Fruit fly (Drosophila melanogaster) whole organism, adult: Measurements from ENCODE around the gene Taf8.

ENCODE experiments used
- CG11617 ChIP-seq: fragments of 200-800 bp; sonication (Bioruptor generic); optimal IDR thresholded peaks from 2 replicates; lab custom pipeline; 2017; ENCODE audit warnings: mild to moderate bottlenecking, missing biosample characterization, missing genetic modification reagents, missing genetic modification characterization
- CG12768 ChIP-seq: fragments of 200-800 bp; sonication (Bioruptor generic); optimal IDR thresholded peaks from 2 replicates; lab custom pipeline; 2017; ENCODE audit warnings: missing biosample characterization, missing genetic modification characterization, mild to moderate bottlenecking, moderate library complexity, missing genetic modification reagents
- CG14711 ChIP-seq: fragments of 200-800 bp; sonication (Bioruptor generic); optimal IDR thresholded peaks from 2 replicates; lab custom pipeline; 2018; ENCODE audit warnings: missing biosample characterization, mild to moderate bottlenecking, missing genetic modification characterization, moderate library complexity
- CG1620 ChIP-seq: fragments of 200-800 bp; sonication (Bioruptor generic); optimal IDR thresholded peaks from 2 replicates; lab custom pipeline; 2016; ENCODE audit warnings: missing biosample characterization, missing genetic modification characterization
- CG33017 ChIP-seq: fragments of 200-800 bp; sonication (Bioruptor generic); optimal IDR thresholded peaks from 2 replicates; lab custom pipeline; 2018; ENCODE audit warnings: missing biosample characterization, mild to moderate bottlenecking, missing genetic modification characterization, moderate library complexity
- CG5204 ChIP-seq: fragments of 200-800 bp; sonication (Bioruptor generic); optimal IDR thresholded peaks from 2 replicates; lab custom pipeline; 2016; ENCODE audit warnings: missing biosample characterization, missing genetic modification characterization
- CG7045 ChIP-seq: fragments of 200-800 bp; sonication (Bioruptor generic); optimal IDR thresholded peaks from 2 replicates; lab custom pipeline; 2017; ENCODE audit warnings: missing biosample characterization, mild to moderate bottlenecking, missing genetic modification characterization
- CG7101 ChIP-seq: fragments of 200-800 bp; sonication (Bioruptor generic); optimal IDR thresholded peaks from 2 replicates; lab custom pipeline; 2018; ENCODE audit warnings: missing biosample characterization, mild to moderate bottlenecking, missing genetic modification characterization, moderate library complexity
- Clk ChIP-seq: fragments of 200-800 bp; sonication (Bioruptor generic); optimal IDR thresholded peaks from 2 replicates; lab custom pipeline; 2017; ENCODE audit warnings: missing biosample characterization, missing genetic modification characterization
- Crg-1 ChIP-seq: fragments of 200-800 bp; sonication (Bioruptor generic); optimal IDR thresholded peaks from 2 replicates; lab custom pipeline; 2016; ENCODE audit warnings: missing biosample characterization, missing genetic modification characterization
- Hr96 ChIP-seq: fragments of 200-800 bp; sonication (Bioruptor generic); optimal IDR thresholded peaks from 2 replicates; lab custom pipeline; 2016; ENCODE audit warnings: missing biosample characterization, missing genetic modification characterization
- Mnt ChIP-seq: fragments of 200-800 bp; sonication (Bioruptor generic); optimal IDR thresholded peaks from 2 replicates; lab custom pipeline; 2016; ENCODE audit warnings: missing biosample characterization, mild to moderate bottlenecking, missing genetic modification characterization
- bab1 ChIP-seq: fragments of 200-800 bp; sonication (Bioruptor generic); optimal IDR thresholded peaks from 3 replicates; lab custom pipeline; 2019; ENCODE audit warnings: missing biosample characterization, mild to moderate bottlenecking, missing genetic modification characterization, moderate library complexity
- cic ChIP-seq: fragments of 200-800 bp; sonication (Bioruptor generic); optimal IDR thresholded peaks from 2 replicates; lab custom pipeline; 2017; ENCODE audit warnings: missing biosample characterization, mild to moderate bottlenecking, missing genetic modification characterization, moderate library complexity
- cnc ChIP-seq, 2 experiments: fragments of >200 bp; optimal IDR thresholded peaks; 2 replicates each; lab custom pipeline; 2017
- kay ChIP-seq: fragments of 200-800 bp; sonication (Bioruptor generic); peaks from one replicate; lab custom pipeline; 2016; ENCODE audit warnings: missing biosample characterization, missing genetic modification characterization, borderline replicate concordance
- ovo ChIP-seq: fragments of 200-800 bp; sonication (Bioruptor generic); optimal IDR thresholded peaks from 2 replicates; lab custom pipeline; 2016; ENCODE audit warnings: missing biosample characterization, missing genetic modification characterization
- pad ChIP-seq: fragments of 200-800 bp; sonication (Bioruptor generic); optimal IDR thresholded peaks from 3 replicates; lab custom pipeline; 2017; ENCODE audit warnings: missing biosample characterization, missing genetic modification characterization, mild to moderate bottlenecking, moderate library complexity, missing genetic modification reagents
- tj ChIP-seq: fragments of 200-800 bp; sonication (Bioruptor generic); optimal IDR thresholded peaks from 3 replicates; lab custom pipeline; 2017; ENCODE audit warnings: missing biosample characterization, mild to moderate bottlenecking, missing genetic modification characterization, moderate library complexity
- toe ChIP-seq: fragments of 200-800 bp; sonication (Bioruptor generic); optimal IDR thresholded peaks from 2 replicates; lab custom pipeline; 2016; ENCODE audit warnings: missing biosample characterization, missing genetic modification characterization

Taf8 gene

dm6 chrX:18091159-18091676, 10.6 kb upstream of the Taf8 start, which contains the start of gene scu:
Gene scu (plus strand): TSS chrX:18091259.
- TF ChIP-seq Mnt (GFP tag; lab: Kevin White, UChicago) (peak; percentile 80), Hr96 (peak; percentile 75), CG1620 (GFP tag; lab: Kevin White, UChicago) (peak; percentile 24), Crg-1 (GFP tag; lab: Kevin White, UChicago) (no peak), Clk (GFP tag; lab: Kevin White, UChicago) (no peak), cnc (optimal IDR thresholded peaks at IDR 0.05; lab: Kevin White, UChicago) (no peak), CG7101 (tag; lab: Kevin White, UChicago) (peak; percentile 43), toe (GFP tag; lab: Kevin White, UChicago) (peak; percentile 39), CG5204 (no peak), cic (GFP tag; lab: Kevin White, UChicago) (peak; percentile 18), CG11617 (GFP tag; lab: Kevin White, UChicago) (peak; percentile 52), CG7045 (GFP tag; lab: Kevin White, UChicago) (no peak), kay (peak; percentile 83), CG33017 (tag; lab: Kevin White, UChicago) (peak; percentile 14), tj (GFP tag; lab: Kevin White, UChicago) (peak; percentile 56), bab1 (GFP tag; lab: Kevin White, UChicago) (peak; percentile 63), pad (GFP tag; lab: Kevin White, UChicago) (peak; percentile 25), CG12768 (GFP tag; lab: Kevin White, UChicago) (peak; percentile 89), CG14711 (no peak), ovo (peak; percentile 36)

- TF ChIP-seq Hr96 (no peak), kay (no peak), Crg-1 (GFP tag; lab: Kevin White, UChicago) (no peak)
These were observed 9.6 kb upstream of the Taf8 start for dm6 chrX:18092126-18092525.

dm6 chrX:18092810-18093222, 9.0 kb upstream of the Taf8 start, which contains the start of gene RhoGAP16F:
Gene RhoGAP16F (plus strand): TSS chrX:18093145.
- TF ChIP-seq pad (GFP tag; lab: Kevin White, UChicago) (peak; percentile 79), CG12768 (GFP tag; lab: Kevin White, UChicago) (peak; percentile 77), CG14711 (peak; percentile 81), Mnt (GFP tag; lab: Kevin White, UChicago) (peak; percentile 86), kay (peak; percentile 77), Crg-1 (GFP tag; lab: Kevin White, UChicago) (peak; percentile 83), CG7101 (tag; lab: Kevin White, UChicago) (peak; percentile 90), Clk (GFP tag; lab: Kevin White, UChicago) (no peak), CG33017 (tag; lab: Kevin White, UChicago) (peak; percentile 73), CG1620 (GFP tag; lab: Kevin White, UChicago) (peak; percentile 93), Hr96 (peak; percentile 86), bab1 (GFP tag; lab: Kevin White, UChicago) (peak; percentile 93), CG11617 (GFP tag; lab: Kevin White, UChicago) (peak; percentile 89), toe (GFP tag; lab: Kevin White, UChicago) (peak; percentile 64), cnc (optimal IDR thresholded peaks at IDR 0.05; lab: Kevin White, UChicago) (no peak), CG5204 (peak; percentile 75), ovo (peak; percentile 78), CG7045 (GFP tag; lab: Kevin White, UChicago) (peak; percentile 60), tj (GFP tag; lab: Kevin White, UChicago) (peak; percentile 68), cic (GFP tag; lab: Kevin White, UChicago) (peak; percentile 51)

dm6 chrX:18094130-18094529, 7.6 kb upstream of the Taf8 start:
- TF ChIP-seq CG1620 (GFP tag; lab: Kevin White, UChicago) (no peak), ovo (no peak), kay (no peak), CG11617 (GFP tag; lab: Kevin White, UChicago) (no peak), pad (GFP tag; lab: Kevin White, UChicago) (no peak), CG7045 (GFP tag; lab: Kevin White, UChicago) (no peak), cnc (optimal IDR thresholded peaks at IDR 0.05; lab: Kevin White, UChicago) (no peak), tj (GFP tag; lab: Kevin White, UChicago) (no peak), CG7101 (tag; lab: Kevin White, UChicago) (no peak), CG5204 (no peak), Crg-1 (GFP tag; lab: Kevin White, UChicago) (no peak), Clk (GFP tag; lab: Kevin White, UChicago) (no peak), Hr96 (no peak), Mnt (GFP tag; lab: Kevin White, UChicago) (no peak), CG12768 (GFP tag; lab: Kevin White, UChicago) (no peak), CG14711 (no peak), bab1 (GFP tag; lab: Kevin White, UChicago) (no peak), cic (GFP tag; lab: Kevin White, UChicago) (no peak)

- peak; percentile 39 for TF ChIP-seq Clk (GFP tag; lab: Kevin White, UChicago)
- TF ChIP-seq CG33017 (tag; lab: Kevin White, UChicago), result peak; percentile 82
- peak; percentile 47 for TF ChIP-seq Mnt (GFP tag; lab: Kevin White, UChicago)
- TF ChIP-seq kay, result no peak
- peak; percentile 75 for TF ChIP-seq CG14711
- TF ChIP-seq Crg-1 (GFP tag; lab: Kevin White, UChicago), result peak; percentile 16
- TF ChIP-seq CG12768 (GFP tag; lab: Kevin White, UChicago), result peak; percentile 80
- peak; percentile 61 for TF ChIP-seq pad (GFP tag; lab: Kevin White, UChicago)
- TF ChIP-seq cic (GFP tag; lab: Kevin White, UChicago), result peak; percentile 18
- TF ChIP-seq cnc (optimal IDR thresholded peaks at IDR 0.05; lab: Kevin White, UChicago), result no peak
- TF ChIP-seq CG5204, result no peak
- TF ChIP-seq Hr96, result peak; percentile 3
- TF ChIP-seq CG1620 (GFP tag; lab: Kevin White, UChicago), result no peak
- no peak for TF ChIP-seq toe (GFP tag; lab: Kevin White, UChicago)
- peak; percentile 71 for TF ChIP-seq CG7045 (GFP tag; lab: Kevin White, UChicago)
- TF ChIP-seq ovo, result no peak
- no peak for TF ChIP-seq bab1 (GFP tag; lab: Kevin White, UChicago)
- TF ChIP-seq CG11617 (GFP tag; lab: Kevin White, UChicago), result peak; percentile 82
- TF ChIP-seq tj (GFP tag; lab: Kevin White, UChicago), result peak; percentile 38
- TF ChIP-seq CG7101 (tag; lab: Kevin White, UChicago), result peak; percentile 90
These were observed 6.9 kb upstream of the Taf8 start for dm6 chrX:18094747-18095352.
